Worm (Caenorhabditis elegans) whole organism, midembryonic: Measurements from ENCODE around the gene sek-1.

Source experiments
- T22C8.4 ChIP-seq: fragments of 200-800 bp; sonication (Bioruptor generic); IDR thresholded peaks from 2 replicates; pipeline ENCODE4 v1.3.6; 2022; ENCODE audit warnings: missing genetic modification characterization, missing compliant biosample characterization
- flt-1 ChIP-seq: fragments of 200-800 bp; sonication (Bioruptor generic); IDR thresholded peaks from 2 replicates; pipeline ENCODE4 v1.3.6; 2022; ENCODE audit warnings: missing genetic modification characterization, missing compliant biosample characterization
- ref-1 ChIP-seq: fragments of 200-800 bp; sonication (Bioruptor generic); conservative IDR thresholded peaks from 2 replicates; pipeline ENCODE4 v1.3.6; 2022; ENCODE audit warnings: missing genetic modification reagents, missing genetic modification characterization, missing compliant biosample characterization
- ztf-29 ChIP-seq: fragments of 200-800 bp; sonication (Bioruptor generic); IDR thresholded peaks from 2 replicates; pipeline ENCODE4 v1.3.6; 2022; ENCODE audit warnings: missing genetic modification reagents, missing genetic modification characterization, missing compliant biosample characterization

ce11 chrX:7814747-7815146 lies 1.8 kb upstream of the sek-1 start:
- TF ChIP-seq ztf-29 (no peak), T22C8.4 (GFP tag; lab: Robert Waterston, UW) (no peak), ref-1 (GFP tag; lab: Robert Waterston, UW) (no peak), flt-1 (GFP tag; lab: Robert Waterston, UW) (no peak)
